Fruit fly (Drosophila melanogaster) whole organism: ENCODE measurements around the gene Tailor.
A peak's percentile ranks its signal among the peaks of the same experiment; 100 is the strongest.

Experiments
- CG8478 ChIP-seq: fragments of >200 bp; optimal IDR thresholded peaks from 2 replicates; lab custom pipeline; 2018; ENCODE audit warnings: inconsistent platforms
- Dll ChIP-seq: fragments of >200 bp; optimal IDR thresholded peaks from 2 replicates; lab custom pipeline; 2017
- EcR ChIP-seq, 2 experiments: fragments of >200 bp; optimal IDR thresholded peaks; 2 replicates each; lab custom pipeline; 2017; ENCODE audit warnings: missing biosample characterization in 2 of 2, missing genetic modification characterization in 2 of 2, missing genetic modification reagents in 2 of 2
- pan ChIP-seq: fragments of >200 bp; optimal IDR thresholded peaks from 2 replicates; lab custom pipeline; 2017
- psq ChIP-seq: fragments of >200 bp; optimal IDR thresholded peaks from 2 replicates; lab custom pipeline; 2017
- usp ChIP-seq: fragments of >200 bp; optimal IDR thresholded peaks from 2 replicates; lab custom pipeline; 2017; ENCODE audit warnings: missing biosample characterization, missing genetic modification characterization, mixed read lengths

Gene Tailor

DNA sequence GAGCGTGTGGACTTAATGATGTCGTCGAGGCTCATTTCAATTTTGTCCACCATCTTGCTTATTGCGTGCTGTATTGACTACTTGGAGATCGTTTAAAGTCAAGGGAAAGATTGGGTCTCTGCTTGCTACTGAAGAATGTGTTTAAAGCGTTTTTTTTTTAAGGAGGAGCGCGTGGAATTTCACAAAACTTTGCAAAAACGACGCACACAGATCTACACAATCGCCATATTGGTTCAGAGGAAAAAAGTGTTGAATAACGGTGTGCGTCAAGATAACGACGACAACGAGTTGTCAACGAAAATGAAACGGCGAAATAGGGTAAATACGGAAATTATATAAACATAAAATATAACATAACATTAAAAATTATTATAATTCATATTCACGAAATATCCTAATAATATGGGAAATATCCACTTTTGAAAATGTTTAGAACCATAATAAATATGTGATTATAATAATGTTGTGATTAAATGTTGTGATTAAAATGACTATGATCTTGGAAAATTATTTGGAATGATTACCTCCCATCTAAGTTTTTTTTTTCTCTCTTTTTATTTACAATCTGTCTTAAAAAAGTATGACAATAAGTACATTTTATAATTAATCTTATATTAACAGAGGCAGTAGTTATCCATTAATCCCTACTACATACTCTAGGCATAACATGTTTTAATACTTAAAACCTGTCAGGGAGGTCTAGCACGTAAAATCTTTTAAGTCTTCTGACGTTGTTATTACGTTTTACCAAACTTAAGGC, 5.5 kb downstream of the Tailor start, which contains the start of gene Ref1:
Gene Ref1, minus strand, starts transcription at position 231 of the 760 bp plus-strand sequence.
- TF ChIP-seq pan: no peak
- no peak for TF ChIP-seq EcR (GFP tag; optimal IDR thresholded peaks at IDR 0.05; lab: Kevin White, UChicago)
- no peak for TF ChIP-seq usp (GFP tag; lab: Kevin White, UChicago)
- no peak for TF ChIP-seq Dll (lab: Kevin White, UChicago)
- TF ChIP-seq CG8478 (lab: Kevin White, UChicago): no peak
- TF ChIP-seq psq (lab: Kevin White, UChicago): no peak

DNA sequence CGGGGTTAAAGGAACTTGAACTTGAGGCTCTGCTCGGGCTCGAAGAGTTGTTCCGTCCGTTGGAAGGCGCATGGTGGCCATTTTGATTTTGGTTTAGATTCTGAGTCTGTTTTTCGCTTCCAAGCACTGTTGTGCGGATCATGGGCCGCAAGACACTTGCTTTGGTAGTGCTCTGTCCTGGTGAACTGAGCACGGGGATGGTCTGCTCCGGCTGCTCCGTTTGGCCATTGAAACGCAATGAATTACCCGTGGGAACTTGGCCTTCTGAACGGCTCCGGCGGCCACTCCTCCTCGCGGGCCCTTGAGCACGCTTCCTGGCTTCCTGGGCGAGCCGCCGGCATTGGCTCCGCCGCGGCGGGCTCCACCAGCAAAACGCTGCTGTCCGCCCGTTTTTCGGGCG, 6.2 kb downstream of the Tailor start:
- TF ChIP-seq pan: no peak
- TF ChIP-seq EcR (GFP tag; optimal IDR thresholded peaks at IDR 0.05; lab: Kevin White, UChicago): no peak
- TF ChIP-seq usp (GFP tag; lab: Kevin White, UChicago): no peak
- no peak for TF ChIP-seq CG8478 (lab: Kevin White, UChicago)
- TF ChIP-seq psq (lab: Kevin White, UChicago): no peak
- no peak for TF ChIP-seq Dll (lab: Kevin White, UChicago)

DNA sequence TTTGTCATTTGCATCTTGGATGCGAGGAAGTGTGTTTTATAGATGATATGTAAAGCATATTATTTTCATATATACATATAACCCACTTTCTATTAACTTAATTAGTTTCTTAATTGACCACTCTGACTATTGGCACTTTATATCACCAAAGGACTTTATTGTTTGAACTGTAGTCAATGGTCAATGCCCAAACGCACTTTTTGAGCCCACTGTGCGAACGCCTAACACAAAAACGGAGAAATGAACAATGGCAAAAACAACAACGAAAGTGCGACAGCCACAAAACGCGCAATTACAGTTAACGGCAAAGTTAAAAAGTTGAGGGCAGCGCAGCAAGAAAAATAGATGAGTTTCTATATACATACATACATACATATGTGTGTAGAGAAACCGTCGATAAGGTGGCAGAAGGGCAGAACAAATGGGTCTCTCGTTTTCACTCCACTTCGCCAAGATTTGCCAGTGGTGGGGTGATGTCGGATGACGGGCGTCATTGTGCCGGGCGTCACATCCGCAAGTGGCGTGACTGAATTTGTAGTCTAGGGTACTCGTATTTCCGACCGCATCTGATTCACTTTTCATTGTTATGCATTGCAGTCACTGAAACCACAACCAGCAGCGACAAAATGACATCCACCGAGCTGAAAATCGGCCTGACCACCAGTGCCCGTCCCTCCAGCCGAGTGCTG, 9.4 kb downstream of the Tailor start:
- no peak for TF ChIP-seq psq (lab: Kevin White, UChicago)
- TF ChIP-seq CG8478 (lab: Kevin White, UChicago): no peak
- no peak for TF ChIP-seq EcR (GFP tag; optimal IDR thresholded peaks at IDR 0.05; lab: Kevin White, UChicago)
- TF ChIP-seq usp (GFP tag; lab: Kevin White, UChicago): no peak
- TF ChIP-seq Dll (lab: Kevin White, UChicago): no peak

DNA sequence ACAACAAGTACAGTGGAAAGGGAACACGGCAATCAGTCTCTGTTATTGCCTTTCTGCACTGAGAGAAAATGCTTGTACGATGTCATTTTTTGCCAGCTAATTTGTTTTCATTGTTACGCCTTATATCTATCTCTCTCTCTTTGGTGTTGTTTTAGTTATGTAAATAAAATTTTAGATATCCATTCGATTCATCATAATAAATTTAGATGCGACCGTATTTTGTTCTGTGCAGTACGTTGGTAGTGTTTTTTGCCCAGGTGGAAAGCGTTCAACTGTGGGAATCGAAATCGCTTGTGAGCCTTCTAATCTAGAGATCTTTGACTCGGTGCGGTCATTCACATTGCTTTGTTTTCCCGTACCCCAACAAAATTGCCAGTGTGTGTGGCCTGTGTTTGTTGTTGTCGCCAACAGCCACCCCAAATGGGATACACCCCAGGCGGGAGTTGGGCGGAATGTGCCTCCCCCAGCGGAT, 10.1 kb downstream of the Tailor start:
- TF ChIP-seq usp (GFP tag; lab: Kevin White, UChicago) (no peak), EcR (GFP tag; optimal IDR thresholded peaks at IDR 0.05; lab: Kevin White, UChicago) (peak; percentile 75 to 83), pan (no peak), Dll (lab: Kevin White, UChicago) (no peak), psq (lab: Kevin White, UChicago) (no peak), CG8478 (lab: Kevin White, UChicago) (no peak)

DNA sequence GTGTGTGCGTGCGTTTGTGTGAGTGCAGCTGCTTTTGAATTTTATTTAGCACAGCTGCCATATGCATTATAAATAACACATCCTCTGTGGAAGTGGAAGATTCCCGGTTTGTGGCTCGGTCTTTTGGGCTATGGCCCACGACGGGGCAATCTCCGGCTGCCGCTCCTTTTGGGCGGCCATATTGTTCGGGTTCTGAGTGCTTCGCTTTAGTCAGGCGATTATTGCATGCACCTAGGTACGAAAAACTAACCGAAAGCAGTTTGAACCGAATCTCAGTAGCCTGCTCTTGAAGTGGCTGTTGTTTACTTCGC, 10.8 kb downstream of the Tailor start:
- no peak for TF ChIP-seq usp (GFP tag; lab: Kevin White, UChicago)
- TF ChIP-seq CG8478 (lab: Kevin White, UChicago): no peak
- no peak for TF ChIP-seq EcR (GFP tag; optimal IDR thresholded peaks at IDR 0.05; lab: Kevin White, UChicago)
- TF ChIP-seq Dll (lab: Kevin White, UChicago): no peak
- TF ChIP-seq psq (lab: Kevin White, UChicago): no peak
- no peak for TF ChIP-seq pan

DNA sequence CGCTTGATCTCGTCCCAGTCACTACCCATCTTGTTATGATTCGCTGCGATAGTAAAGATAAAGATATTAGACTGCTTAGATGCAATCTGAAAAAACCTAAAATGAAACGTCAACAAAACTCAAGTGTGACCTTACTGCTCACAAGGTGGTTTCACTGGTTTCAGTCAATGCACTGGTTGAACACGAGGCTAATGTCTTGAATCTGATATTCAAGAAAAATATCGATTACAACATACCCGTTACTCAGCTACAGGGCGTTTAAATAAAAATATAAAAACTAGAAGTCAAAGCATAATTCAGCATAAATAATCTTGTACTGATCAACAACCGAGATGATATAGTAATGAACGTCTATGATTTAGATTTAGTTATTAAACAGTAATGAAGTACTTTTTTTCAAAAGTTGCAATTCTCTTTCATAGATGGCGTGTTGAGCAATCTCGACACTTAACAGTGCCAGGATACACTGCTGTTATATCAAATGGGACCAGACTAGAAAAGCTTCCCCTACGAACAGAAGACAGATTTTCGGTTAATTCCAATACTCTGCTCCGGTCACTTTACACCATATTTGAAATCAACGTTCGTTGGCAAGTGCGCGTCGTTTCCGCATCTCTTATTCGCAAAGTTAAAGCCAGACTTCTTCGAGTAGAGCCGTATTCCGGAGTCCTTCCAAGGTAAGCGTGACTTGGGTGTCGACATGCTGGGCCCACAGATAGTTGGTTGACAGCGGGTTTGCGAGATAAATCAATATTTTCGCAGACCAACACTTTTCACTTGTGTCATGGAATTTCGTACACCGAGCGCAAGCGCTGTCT, 11.4 kb downstream of the Tailor start, which contains the start of the genes Ufl1 and CG1943:
Gene Ufl1, minus strand, starts transcription at position 156 of the 818 bp plus-strand sequence.
Gene CG1943, plus strand, starts transcription at position 563 of the 818 bp plus-strand sequence.
- no peak for TF ChIP-seq Dll (lab: Kevin White, UChicago)
- TF ChIP-seq CG8478 (lab: Kevin White, UChicago): no peak
- no peak for TF ChIP-seq usp (GFP tag; lab: Kevin White, UChicago)
- TF ChIP-seq psq (lab: Kevin White, UChicago): no peak
- no peak for TF ChIP-seq pan
- TF ChIP-seq EcR (GFP tag; optimal IDR thresholded peaks at IDR 0.05; lab: Kevin White, UChicago): no peak

DNA sequence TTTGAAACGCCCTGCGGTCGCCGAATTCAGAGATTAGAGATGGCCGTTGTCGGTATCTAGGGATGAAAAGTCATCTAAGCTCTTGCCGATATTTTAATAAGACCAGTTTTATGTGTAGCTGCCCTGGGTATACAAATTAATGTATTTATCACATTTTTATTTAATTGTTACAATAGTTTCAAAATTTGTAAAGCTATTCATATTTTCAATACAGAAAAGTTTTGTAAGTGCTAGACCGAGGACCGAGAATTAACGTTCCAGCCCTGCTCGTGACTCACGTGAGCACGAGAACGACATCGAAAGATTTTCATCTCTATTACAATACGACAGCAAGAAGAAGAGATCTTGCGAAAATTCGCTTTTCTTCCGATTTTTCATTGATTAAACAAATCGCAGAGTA, 18.8 kb downstream of the Tailor start, which contains the start of the genes CG1105 and CG1965:
Gene CG1105, minus strand, starts transcription at position 45 of the 400 bp plus-strand sequence.
Gene CG1965, plus strand, starts transcription at position 310 of the 400 bp plus-strand sequence.
- no peak for TF ChIP-seq usp (GFP tag; lab: Kevin White, UChicago)
- no peak for TF ChIP-seq CG8478 (lab: Kevin White, UChicago)

DNA sequence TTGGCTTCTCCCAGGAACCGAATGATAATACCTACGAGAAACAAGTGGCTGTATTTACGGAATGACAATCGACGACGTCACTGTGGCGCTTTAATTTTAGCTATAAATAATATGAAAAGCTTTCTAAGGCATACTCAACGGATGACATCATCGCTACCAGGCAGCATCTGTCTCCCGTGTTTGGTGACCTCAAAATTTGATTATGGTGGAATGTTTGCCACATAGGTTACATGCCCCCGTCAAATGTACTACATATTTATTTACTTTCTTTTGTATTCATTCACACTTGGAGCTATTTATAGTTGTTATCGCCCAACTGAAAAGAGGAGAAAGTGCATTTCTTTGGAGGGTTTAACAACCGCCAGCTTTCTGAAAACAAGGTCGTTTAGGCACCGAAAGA, 19.6 kb downstream of the Tailor start:
- TF ChIP-seq CG8478 (lab: Kevin White, UChicago) (no peak), Dll (lab: Kevin White, UChicago) (no peak), psq (lab: Kevin White, UChicago) (no peak), usp (GFP tag; lab: Kevin White, UChicago) (no peak), EcR (GFP tag; optimal IDR thresholded peaks at IDR 0.05; lab: Kevin White, UChicago) (no peak)

DNA sequence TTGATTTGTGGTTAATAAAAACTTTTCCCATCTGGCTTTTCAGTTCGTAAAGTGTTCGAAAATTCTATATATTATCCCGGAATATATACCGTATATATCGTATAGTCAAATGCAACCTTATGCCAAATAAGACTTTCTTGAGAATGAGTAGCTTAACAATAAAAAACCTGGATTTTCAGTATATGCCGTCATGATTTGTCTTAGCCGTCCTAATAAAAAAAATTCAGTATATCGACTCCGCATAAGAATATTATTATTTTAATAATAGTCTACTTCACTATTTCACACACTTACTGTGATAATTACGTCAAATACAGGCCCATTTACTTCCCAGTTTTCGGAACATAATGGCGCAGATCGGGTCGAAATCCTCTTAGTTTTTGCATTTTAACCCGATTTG, 24.0 kb downstream of the Tailor start, which contains the start of gene Mst84B:
Gene Mst84B, plus strand, starts transcription at position 301 of the 400 bp plus-strand sequence.
- TF ChIP-seq psq (lab: Kevin White, UChicago) (no peak), EcR (GFP tag; optimal IDR thresholded peaks at IDR 0.05; lab: Kevin White, UChicago) (no peak), usp (GFP tag; lab: Kevin White, UChicago) (no peak), pan (no peak), Dll (lab: Kevin White, UChicago) (no peak), CG8478 (lab: Kevin White, UChicago) (no peak)

DNA sequence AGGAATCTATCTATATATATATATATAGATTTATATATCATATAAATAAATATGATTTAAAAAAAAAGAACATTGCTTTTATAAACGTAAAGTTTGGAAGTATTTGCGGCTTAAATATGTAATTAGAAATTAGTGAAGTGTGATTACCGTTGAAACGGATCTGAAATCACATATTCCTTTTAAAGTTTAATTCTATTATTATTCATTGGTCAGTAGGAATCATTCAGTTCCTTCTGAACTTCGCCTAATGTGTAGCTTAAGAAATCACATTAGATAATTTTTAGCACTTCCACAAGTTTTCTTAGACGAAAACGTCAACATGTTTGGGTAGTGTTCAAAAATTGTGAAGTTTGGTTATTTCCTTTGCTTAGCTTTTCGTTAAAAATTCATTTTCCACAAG, 25.4 kb downstream of the Tailor start, which contains the start of gene djl:
Gene djl, plus strand, starts transcription at position 301 of the 400 bp plus-strand sequence.
- TF ChIP-seq EcR (GFP tag; optimal IDR thresholded peaks at IDR 0.05; lab: Kevin White, UChicago): no peak
- no peak for TF ChIP-seq usp (GFP tag; lab: Kevin White, UChicago)
- TF ChIP-seq psq (lab: Kevin White, UChicago): no peak
- TF ChIP-seq Dll (lab: Kevin White, UChicago): no peak
- no peak for TF ChIP-seq pan
